Worm (Caenorhabditis elegans): ENCODE results near the gene nspc-16.

The nspc-16 gene

DNA sequence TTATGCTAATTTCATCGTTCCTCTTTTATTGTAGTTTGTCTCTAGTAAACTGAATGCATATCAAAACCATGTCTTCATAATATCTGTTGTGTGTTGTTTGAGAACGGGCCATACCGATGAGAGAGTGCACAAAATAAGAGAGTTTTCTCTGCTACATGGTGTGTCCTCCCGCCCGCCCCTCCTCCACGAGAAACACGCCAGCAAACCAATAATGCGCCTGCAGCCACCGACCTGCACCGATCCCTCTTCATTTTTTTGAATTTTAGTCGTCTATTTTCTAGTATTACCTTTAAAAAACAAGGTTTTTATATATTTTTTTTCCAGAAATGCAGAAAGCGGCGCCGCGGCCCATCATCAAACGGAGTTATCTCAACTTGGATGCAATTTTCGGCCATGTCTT lies 43.1 kb upstream of the nspc-16 start, which contains the start of gene gfi-3:
gfi-3 (plus strand) TSS at position 325 of the 400 bp plus-strand sequence.
- TF ChIP-seq sma-3 (GFP tag; optimal IDR thresholded peaks at IDR 0.05) (peak; percentile 84), lin-11 (tag; optimal IDR thresholded peaks at IDR 0.05) (peak; percentile 84), ceh-16 (tag; optimal IDR thresholded peaks at IDR 0.05) (peak; percentile 69), nhr-129 (tag; optimal IDR thresholded peaks at IDR 0.05) (peak; percentile 80), crh-2 (tag; optimal IDR thresholded peaks at IDR 0.05) (peak; percentile 85), nhr-77 (tag; optimal IDR thresholded peaks at IDR 0.05) (no peak), egl-27 (tag; optimal IDR thresholded peaks at IDR 0.05) (peak; percentile 77), elt-1 (tag; optimal IDR thresholded peaks at IDR 0.05) (no peak), nhr-23 (tag; optimal IDR thresholded peaks at IDR 0.05) (no peak), lin-39 (tag; optimal IDR thresholded peaks at IDR 0.05) (no peak), lsy-2 (tag; optimal IDR thresholded peaks at IDR 0.05) (peak; percentile 58 to 84), ceh-82 (tag; optimal IDR thresholded peaks at IDR 0.05) (no peak), peb-1 (tag; optimal IDR thresholded peaks at IDR 0.05) (no peak), mdl-1 (tag; optimal IDR thresholded peaks at IDR 0.05) (peak; percentile 0 to 48), mab-5 (tag; optimal IDR thresholded peaks at IDR 0.05) (peak; percentile 82), sem-4 (tag; optimal IDR thresholded peaks at IDR 0.05) (peak; percentile 59), C34F6.9 (tag; optimal IDR thresholded peaks at IDR 0.05) (peak; percentile 62), ZK546.5 (tag; optimal IDR thresholded peaks at IDR 0.05) (no peak), alr-1 (tag; optimal IDR thresholded peaks at IDR 0.05) (no peak), unc-55 (GFP tag; optimal IDR thresholded peaks at IDR 0.05) (peak; percentile 79), zag-1 (tag; optimal IDR thresholded peaks at IDR 0.05) (peak; percentile 13), nhr-11 (tag; optimal IDR thresholded peaks at IDR 0.05) (no peak), lin-13 (GFP tag; optimal IDR thresholded peaks at IDR 0.05) (peak; percentile 89), nhr-25 (tag; optimal IDR thresholded peaks at IDR 0.05) (peak; percentile 82), dmd-4 (tag; optimal IDR thresholded peaks at IDR 0.05) (no peak), nhr-12 (tag; optimal IDR thresholded peaks at IDR 0.05) (no peak), R02D3.7 (tag; optimal IDR thresholded peaks at IDR 0.05) (no peak), Y55F3AM.14 (GFP tag; optimal IDR thresholded peaks at IDR 0.05) (peak; percentile 8), ztf-11 (tag; optimal IDR thresholded peaks at IDR 0.05) (no peak), fos-1 (tag; optimal IDR thresholded peaks at IDR 0.05) (peak; percentile 73), nhr-21 (tag; optimal IDR thresholded peaks at IDR 0.05) (peak; percentile 80), aly-2 (tag; optimal IDR thresholded peaks at IDR 0.05) (no peak), nhr-10 (tag; optimal IDR thresholded peaks at IDR 0.05) (no peak), ztf-4 (tag; optimal IDR thresholded peaks at IDR 0.05) (peak; percentile 36), gmeb-1 (tag; optimal IDR thresholded peaks at IDR 0.05) (peak; percentile 79), sma-9 (GFP tag; optimal IDR thresholded peaks at IDR 0.05) (peak; percentile 84), sma-9 (tag; optimal IDR thresholded peaks at IDR 0.05) (no peak), snpc-4 (tag; optimal IDR thresholded peaks at IDR 0.05) (peak; percentile 89), blmp-1 (tag; optimal IDR thresholded peaks at IDR 0.05; ENCODE audit: insufficient read depth) (peak; percentile 25), skn-1 (tag; optimal IDR thresholded peaks at IDR 0.05) (no peak), F13H6.1 (tag; optimal IDR thresholded peaks at IDR 0.05) (peak; percentile 89), elt-3 (tag; optimal IDR thresholded peaks at IDR 0.05) (no peak), unc-39 (tag; optimal IDR thresholded peaks at IDR 0.05) (no peak), ama-1 (optimal IDR thresholded peaks at IDR 0.05) (no peak), nhr-6 (tag; optimal IDR thresholded peaks at IDR 0.05) (peak; percentile 48), ztf-1 (GFP tag; conservative IDR thresholded peaks at IDR 0.05) (no peak), nhr-237 (tag; optimal IDR thresholded peaks at IDR 0.05) (no peak), unc-62 (GFP tag; optimal IDR thresholded peaks at IDR 0.05) (no peak), mbf-1 (tag; optimal IDR thresholded peaks at IDR 0.05) (no peak)
